Worm (Caenorhabditis elegans): ENCODE measurements around the gene ZK1098.6.

DNA sequence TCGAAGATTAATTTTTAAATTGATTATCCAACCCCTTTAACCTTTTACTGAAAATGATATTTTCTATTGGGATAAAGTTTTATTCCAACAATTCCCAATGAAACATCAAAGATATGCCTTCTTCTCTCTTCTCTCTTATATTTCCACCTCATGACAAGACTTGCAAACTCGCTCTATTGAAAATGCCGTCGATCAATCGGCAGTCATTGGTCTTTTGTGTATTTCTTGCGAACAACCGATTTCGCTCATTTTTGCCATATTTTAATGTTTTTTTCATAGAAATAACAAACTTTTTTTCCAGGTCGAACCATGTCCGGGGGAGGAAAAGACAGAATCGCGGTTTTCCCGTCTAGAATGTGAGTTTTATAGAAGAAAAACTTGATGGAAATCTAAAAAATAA, 19.2 kb upstream of the ZK1098.6 start, which contains the start of gene vha-14:
- TF ChIP-seq pag-3 (tag; optimal IDR thresholded peaks at IDR 0.05; ENCODE audit: borderline replicate concordance) = no peak
- TF ChIP-seq F13H6.1 (tag; optimal IDR thresholded peaks at IDR 0.05) = no peak
- no peak for TF ChIP-seq pat-9 (tag; optimal IDR thresholded peaks at IDR 0.05)
- no peak for TF ChIP-seq elt-2 (tag; optimal IDR thresholded peaks at IDR 0.05)
- TF ChIP-seq hlh-30 (tag; optimal IDR thresholded peaks at IDR 0.05; ENCODE audit: insufficient read depth) = peak; percentile 79
- TF ChIP-seq ceh-48 (tag; optimal IDR thresholded peaks at IDR 0.05) = no peak
- no peak for TF ChIP-seq eyg-1 (tag; optimal IDR thresholded peaks at IDR 0.05)
- TF ChIP-seq ceh-9 (tag; optimal IDR thresholded peaks at IDR 0.05) = no peak
- no peak for TF ChIP-seq pros-1 (tag; optimal IDR thresholded peaks at IDR 0.05)
- no peak for TF ChIP-seq lin-11 (tag; optimal IDR thresholded peaks at IDR 0.05)

All from whole organism, late embryonic.